Fruit fly (Drosophila melanogaster) whole organism, embryonic: ENCODE results near the gene rhea.

Experiments used
- Atf6 ChIP-seq: fragments of 200-800 bp; sonication (Bioruptor generic); IDR thresholded peaks from 2 replicates; pipeline ENCODE4 v1.3.6; 2022; ENCODE audit warnings: missing biosample characterization, missing genetic modification characterization
- Bteb2 ChIP-seq: fragments of 200-800 bp; sonication (Bioruptor generic); optimal IDR thresholded peaks from 2 replicates; lab custom pipeline; 2016; ENCODE audit warnings: missing biosample characterization, missing genetic modification characterization
- CG10431 ChIP-seq: fragments of 200-800 bp; sonication (Bioruptor generic); optimal IDR thresholded peaks from 3 replicates; lab custom pipeline; 2018; ENCODE audit warnings: missing biosample characterization, mild to moderate bottlenecking, missing genetic modification characterization
- CG11504 ChIP-seq: fragments of 200-800 bp; sonication (Bioruptor generic); optimal IDR thresholded peaks from 3 replicates; lab custom pipeline; 2019; ENCODE audit warnings: missing biosample characterization, mild to moderate bottlenecking, missing genetic modification characterization, moderate library complexity
- CG15696 ChIP-seq: fragments of 200-800 bp; sonication (Bioruptor generic); optimal IDR thresholded peaks from 2 replicates; lab custom pipeline; 2019; ENCODE audit warnings: missing biosample characterization, mild to moderate bottlenecking, missing genetic modification characterization, moderate library complexity
- CG1602 ChIP-seq: fragments of 200-800 bp; sonication (Bioruptor generic); optimal IDR thresholded peaks from 3 replicates; lab custom pipeline; 2016; ENCODE audit warnings: missing biosample characterization, missing genetic modification characterization
- CG1647 ChIP-seq: fragments of 200-800 bp; sonication (Bioruptor generic); optimal IDR thresholded peaks from 3 replicates; lab custom pipeline; 2016; ENCODE audit warnings: missing biosample characterization, missing genetic modification characterization
- CG16863 ChIP-seq: fragments of 200-800 bp; sonication (Bioruptor generic); optimal IDR thresholded peaks from 3 replicates; lab custom pipeline; 2016; ENCODE audit warnings: missing biosample characterization, missing genetic modification characterization
- CG18262 ChIP-seq: fragments of 200-800 bp; optimal IDR thresholded peaks from 3 replicates; lab custom pipeline; 2019; ENCODE audit warnings: missing biosample characterization, mild to moderate bottlenecking, missing genetic modification characterization, moderate library complexity
- CG2678 ChIP-seq: fragments of 200-800 bp; sonication (Bioruptor generic); optimal IDR thresholded peaks from 3 replicates; lab custom pipeline; 2019; ENCODE audit warnings: missing biosample characterization, mild to moderate bottlenecking, missing genetic modification characterization, moderate library complexity
- CG30020 ChIP-seq: fragments of 200-800 bp; optimal IDR thresholded peaks from 2 replicates; lab custom pipeline; 2019; ENCODE audit warnings: missing biosample characterization, mild to moderate bottlenecking, missing genetic modification characterization, moderate library complexity
- CG31224 ChIP-seq: fragments of 200-800 bp; sonication (Bioruptor generic); IDR thresholded peaks from 2 replicates; pipeline ENCODE4 v1.3.6; 2022; ENCODE audit warnings: missing biosample characterization, missing genetic modification characterization
- CG33557 ChIP-seq: fragments of 200-800 bp; sonication (Bioruptor generic); optimal IDR thresholded peaks from 2 replicates; lab custom pipeline; 2019; ENCODE audit warnings: missing biosample characterization, mild to moderate bottlenecking, missing genetic modification characterization, moderate library complexity
- CG34224 ChIP-seq: fragments of 200-800 bp; sonication (Bioruptor generic); IDR thresholded peaks from 3 replicates; pipeline ENCODE4 v1.3.6; 2022; ENCODE audit warnings: missing biosample characterization, missing genetic modification characterization; ENCODE audit not compliant: partially characterized antibody
- CG43689 ChIP-seq: fragments of 200-800 bp; sonication (Bioruptor generic); IDR thresholded peaks from 2 replicates; pipeline ENCODE4 v1.3.6; 2022; ENCODE audit warnings: missing biosample characterization, missing genetic modification characterization
- CG5953 ChIP-seq: fragments of 200-800 bp; sonication (Bioruptor generic); IDR thresholded peaks from 2 replicates; pipeline ENCODE4 v1.3.6; 2022; ENCODE audit warnings: missing biosample characterization, missing genetic modification characterization
- CG6654 ChIP-seq: fragments of 200-800 bp; sonication (Bioruptor generic); optimal IDR thresholded peaks from 2 replicates; lab custom pipeline; 2017; ENCODE audit warnings: missing biosample characterization, mild to moderate bottlenecking, missing genetic modification characterization
- CG6683 ChIP-seq: fragments of 200-800 bp; sonication (Bioruptor generic); optimal IDR thresholded peaks from 2 replicates; lab custom pipeline; 2017; ENCODE audit warnings: missing biosample characterization, mild to moderate bottlenecking, missing genetic modification characterization, missing genetic modification reagents
- CG7786 ChIP-seq: fragments of 200-800 bp; sonication (Bioruptor generic); optimal IDR thresholded peaks from 2 replicates; lab custom pipeline; 2016; ENCODE audit warnings: missing biosample characterization, missing genetic modification characterization
- CG9609 ChIP-seq: fragments of 200-800 bp; sonication (Bioruptor generic); optimal IDR thresholded peaks from 3 replicates; lab custom pipeline; 2016; ENCODE audit warnings: missing biosample characterization, missing genetic modification characterization
- CG9876 ChIP-seq: fragments of 200-800 bp; sonication (Bioruptor generic); optimal IDR thresholded peaks from 2 replicates; lab custom pipeline; 2016; ENCODE audit warnings: missing biosample characterization, missing genetic modification characterization
- Camta ChIP-seq: fragments of 200-800 bp; sonication (Bioruptor generic); optimal IDR thresholded peaks from 2 replicates; lab custom pipeline; 2016; ENCODE audit warnings: missing biosample characterization, missing genetic modification characterization
- Fer1 ChIP-seq: fragments of 200-800 bp; sonication (Bioruptor generic); optimal IDR thresholded peaks from 2 replicates; lab custom pipeline; 2017; ENCODE audit warnings: missing biosample characterization, mild to moderate bottlenecking, missing genetic modification characterization
- Hand ChIP-seq: fragments of 200-800 bp; sonication (Bioruptor generic); optimal IDR thresholded peaks from 2 replicates; lab custom pipeline; 2017; ENCODE audit warnings: mild to moderate bottlenecking, missing biosample characterization, missing genetic modification reagents, missing genetic modification characterization
- Nf-YA ChIP-seq: fragments of 200-800 bp; sonication (Bioruptor generic); IDR thresholded peaks from 2 replicates; pipeline ENCODE4 v1.3.6; 2022; ENCODE audit warnings: missing biosample characterization, missing genetic modification characterization
- Opbp ChIP-seq: fragments of 200-800 bp; sonication (Bioruptor generic); IDR thresholded peaks from 3 replicates; pipeline ENCODE4 v1.3.6; 2022; ENCODE audit warnings: missing biosample characterization, missing genetic modification characterization; ENCODE audit not compliant: partially characterized antibody
- PHDP ChIP-seq: fragments of 200-800 bp; sonication (Bioruptor generic); optimal IDR thresholded peaks from 3 replicates; lab custom pipeline; 2018; ENCODE audit warnings: missing biosample characterization, mild to moderate bottlenecking, missing genetic modification characterization, moderate library complexity
- Pdp1 ChIP-seq, 2 experiments: fragments of 200-800 bp; sonication (Bioruptor generic); optimal IDR thresholded peaks; 3 replicates each; lab custom pipeline; 2016; ENCODE audit warnings: missing biosample characterization in 2 of 2, missing genetic modification characterization in 2 of 2, mild to moderate bottlenecking in 1 of 2, moderate library complexity in 1 of 2
- Side ChIP-seq: fragments of 200-800 bp; sonication (Bioruptor generic); optimal IDR thresholded peaks from 2 replicates; lab custom pipeline; 2016; ENCODE audit warnings: missing biosample characterization, missing genetic modification characterization
- Sin3A ChIP-seq: fragments of >200 bp; optimal IDR thresholded peaks from 2 replicates; lab custom pipeline; 2018
- Spps ChIP-seq: fragments of 200-800 bp; sonication (Bioruptor generic); optimal IDR thresholded peaks from 2 replicates; lab custom pipeline; 2018; ENCODE audit warnings: missing biosample characterization, mild to moderate bottlenecking, missing genetic modification characterization
- Xbp1 ChIP-seq: fragments of 200-800 bp; sonication (Bioruptor generic); optimal IDR thresholded peaks from 3 replicates; lab custom pipeline; 2016; ENCODE audit warnings: missing biosample characterization, mild to moderate bottlenecking, missing genetic modification characterization
- ara ChIP-seq: fragments of 200-800 bp; sonication (Bioruptor generic); IDR thresholded peaks from 2 replicates; pipeline ENCODE4 v1.3.6; 2022; ENCODE audit warnings: missing biosample characterization, missing genetic modification characterization
- bbx ChIP-seq: fragments of 200-800 bp; sonication (Bioruptor generic); IDR thresholded peaks from 2 replicates; pipeline ENCODE4 v1.3.6; 2022; ENCODE audit warnings: missing biosample characterization, missing genetic modification characterization; ENCODE audit not compliant: partially characterized antibody
- bcd ChIP-seq: fragments of 200-800 bp; sonication (Bioruptor generic); optimal IDR thresholded peaks from 2 replicates; lab custom pipeline; 2017; ENCODE audit warnings: missing biosample characterization, mild to moderate bottlenecking, missing genetic modification characterization
- bigmax ChIP-seq: fragments of 200-800 bp; sonication (Bioruptor generic); optimal IDR thresholded peaks from 2 replicates; lab custom pipeline; 2018; ENCODE audit warnings: missing biosample characterization, mild to moderate bottlenecking, missing genetic modification characterization
- btn ChIP-seq: fragments of 200-800 bp; sonication (Bioruptor generic); optimal IDR thresholded peaks from 2 replicates; lab custom pipeline; 2016; ENCODE audit warnings: missing biosample characterization, missing genetic modification characterization
- corto ChIP-seq: fragments of 200-800 bp; sonication (Bioruptor generic); optimal IDR thresholded peaks from 2 replicates; lab custom pipeline; 2016; ENCODE audit warnings: missing biosample characterization, mild to moderate bottlenecking, missing genetic modification characterization, moderate library complexity
- ewg ChIP-seq: fragments of 200-800 bp; sonication (Bioruptor generic); optimal IDR thresholded peaks from 3 replicates; lab custom pipeline; 2017; ENCODE audit warnings: mild to moderate bottlenecking, missing biosample characterization, missing genetic modification reagents, missing genetic modification characterization
- fd64A ChIP-seq: fragments of 200-800 bp; sonication (Bioruptor generic); optimal IDR thresholded peaks from 3 replicates; lab custom pipeline; 2018; ENCODE audit warnings: missing biosample characterization, mild to moderate bottlenecking, missing genetic modification characterization
- gce ChIP-seq: fragments of 200-800 bp; sonication (Bioruptor generic); IDR thresholded peaks from 3 replicates; pipeline ENCODE4 v1.3.6; 2022; ENCODE audit warnings: missing biosample characterization, missing genetic modification characterization
- ham ChIP-seq: fragments of 200-800 bp; sonication (Bioruptor generic); IDR thresholded peaks from 2 replicates; pipeline ENCODE4 v1.3.6; 2022; ENCODE audit warnings: missing biosample characterization, missing genetic modification characterization
- insv ChIP-seq, 2 experiments: fragments of 200-800 bp; sonication (Bioruptor generic); optimal IDR thresholded peaks; 3 replicates each; lab custom pipeline; 2016 to 2018; ENCODE audit warnings: missing biosample characterization in 2 of 2, missing genetic modification characterization in 2 of 2
- oc ChIP-seq: fragments of 200-800 bp; sonication (Bioruptor generic); optimal IDR thresholded peaks from 2 replicates; lab custom pipeline; 2018; ENCODE audit warnings: missing biosample characterization, mild to moderate bottlenecking, missing genetic modification characterization, moderate library complexity
- onecut ChIP-seq: fragments of 200-800 bp; sonication (Bioruptor generic); IDR thresholded peaks from 2 replicates; pipeline ENCODE4 v1.3.6; 2022; ENCODE audit warnings: missing biosample characterization, missing genetic modification characterization
- prd ChIP-seq, 3 experiments: fragments of >200 bp in 2 of 3; fragments of 200-800 bp in 1 of 3; sonication (Bioruptor generic) in 1 of 3; optimal IDR thresholded peaks in 2 of 3; IDR thresholded peaks in 1 of 3; 2 replicates in 2 of 3; 3 replicates in 1 of 3; pipeline versions ENCODE4 v1.3.6 to Lab custom; 2017 to 2022; ENCODE audit warnings: missing biosample characterization in 1 of 3, missing genetic modification characterization in 1 of 3
- schlank ChIP-seq: fragments of 200-800 bp; sonication (Bioruptor generic); optimal IDR thresholded peaks from 2 replicates; lab custom pipeline; 2018; ENCODE audit warnings: missing biosample characterization, mild to moderate bottlenecking, missing genetic modification characterization
- tin ChIP-seq: fragments of 200-800 bp; sonication (Bioruptor generic); optimal IDR thresholded peaks from 3 replicates; lab custom pipeline; 2016; ENCODE audit warnings: missing biosample characterization, missing genetic modification characterization
- tio ChIP-seq: fragments of 200-800 bp; sonication (Bioruptor generic); optimal IDR thresholded peaks from 2 replicates; lab custom pipeline; 2017; ENCODE audit warnings: missing biosample characterization, missing genetic modification characterization, inconsistent platforms
- zen ChIP-seq: fragments of 200-800 bp; sonication (Bioruptor generic); optimal IDR thresholded peaks from 3 replicates; lab custom pipeline; 2018; ENCODE audit warnings: missing biosample characterization, mild to moderate bottlenecking, missing genetic modification characterization, moderate library complexity

The rhea gene

dm6 chr3L:8547104-8547523 lies 2.3 kb downstream of the rhea start (continued):
- TF ChIP-seq CG7786 (peak; percentile 78), Nf-YA (GFP tag; lab: Robert Waterston, UW) (peak; percentile 68; the same call in 1 of the 2 replicates), Fer1 (GFP tag; lab: Kevin White, UChicago) (peak; percentile 91), CG16863 (peak; percentile 75), CG33557 (GFP tag; lab: Kevin White, UChicago) (peak; percentile 39), CG30020 (tag; lab: Kevin White, UChicago) (peak; percentile 55), CG6654 (GFP tag; lab: Kevin White, UChicago) (peak; percentile 76), CG34224 (no peak), schlank (tag; lab: Kevin White, UChicago) (peak; percentile 55), CG1647 (peak; percentile 48), CG9609 (GFP tag; lab: Kevin White, UChicago) (peak; percentile 39), Xbp1 (peak; percentile 88), ham (GFP tag; lab: Robert Waterston, UW) (no peak), bigmax (GFP tag; lab: Kevin White, UChicago) (no peak), corto (GFP tag; lab: Kevin White, UChicago) (no peak), CG15696 (peak; percentile 70), CG5953 (GFP tag; lab: Robert Waterston, UW) (peak; percentile 29; the same call in 1 of the 2 replicates), gce (peak; percentile 72; the same call in 1 of the 3 replicates), zen (tag; lab: Kevin White, UChicago) (peak; percentile 67), PHDP (tag; lab: Kevin White, UChicago) (peak; percentile 90), Bteb2 (GFP tag; lab: Kevin White, UChicago) (peak; percentile 71), Spps (peak; percentile 51), CG11504 (peak; percentile 85), CG31224 (GFP tag; lab: Robert Waterston, UW) (peak; percentile 78), Opbp (GFP tag; lab: Robert Waterston, UW) (no peak), CG9876 (peak; percentile 41), prd (optimal IDR thresholded peaks at IDR 0.05; lab: Kevin White, UChicago) (no peak), prd (GFP tag; IDR thresholded peaks at IDR 0.05; lab: Robert Waterston, UW) (peak; percentile 88), btn (GFP tag; lab: Kevin White, UChicago) (no peak), Camta (peak; percentile 72), Pdp1 (GFP tag; optimal IDR thresholded peaks at IDR 0.05; lab: Kevin White, UChicago) (peak; percentile 80 to 94), CG1602 (GFP tag; lab: Kevin White, UChicago) (peak; percentile 71), CG10431 (GFP tag; lab: Kevin White, UChicago) (no peak), fd64A (peak; percentile 57), CG6683 (peak; percentile 55), tin (GFP tag; lab: Kevin White, UChicago) (peak; percentile 81), insv (GFP tag; optimal IDR thresholded peaks at IDR 0.05; lab: Kevin White, UChicago) (peak in 1 of 2 experiments; percentile 40), Atf6 (GFP tag; lab: Robert Waterston, UW) (peak; percentile 90), onecut (GFP tag; lab: Robert Waterston, UW) (peak; percentile 65), CG2678 (peak; percentile 95), CG43689 (GFP tag; lab: Robert Waterston, UW) (no peak), CG18262 (tag; lab: Kevin White, UChicago) (peak; percentile 87), Hand (GFP tag; lab: Kevin White, UChicago) (peak; percentile 59), Sin3A (lab: Kevin White, UChicago) (no peak), tio (GFP tag; lab: Kevin White, UChicago) (peak; percentile 88), ewg (GFP tag; lab: Kevin White, UChicago) (peak; percentile 72), bcd (peak; percentile 85), bbx (GFP tag; lab: Robert Waterston, UW) (no peak), oc (tag; lab: Kevin White, UChicago) (peak; percentile 85), ara (GFP tag; lab: Robert Waterston, UW) (peak; percentile 68), Side (GFP tag; lab: Kevin White, UChicago) (peak; percentile 60)
